Fruit fly (Drosophila melanogaster): ENCODE results near the gene capt.

The capt gene

dm6 chr2L:1169867-1170415 is 11.9 kb upstream of the capt start, which contains the start of the genes CG31922 and Plap (continued):
- TF ChIP-seq Meics (GFP tag; optimal IDR thresholded peaks at IDR 0.05) = peak; percentile 58
- TF ChIP-seq NC2α (GFP tag; optimal IDR thresholded peaks at IDR 0.05) = no peak
- TF ChIP-seq Dp (GFP tag; optimal IDR thresholded peaks at IDR 0.05) = peak; percentile 38
- TF ChIP-seq CG4360 (GFP tag; IDR thresholded peaks at IDR 0.05) = no peak
- no peak for TF ChIP-seq gsb-n (tag; optimal IDR thresholded peaks at IDR 0.05)
- peak in 1 of 3 experiments; percentile 67 for TF ChIP-seq lola (GFP tag; optimal IDR thresholded peaks at IDR 0.05)
- TF ChIP-seq CG12236 (GFP tag; optimal IDR thresholded peaks at IDR 0.05) = no peak
- TF ChIP-seq dimm (GFP tag; IDR thresholded peaks at IDR 0.05) = no peak
- no peak for TF ChIP-seq CG8765 (GFP tag; IDR thresholded peaks at IDR 0.05)
- TF ChIP-seq CG10209 (GFP tag; optimal IDR thresholded peaks at IDR 0.05) = peak; percentile 51
- TF ChIP-seq CG42726 (GFP tag; IDR thresholded peaks at IDR 0.05; ENCODE audit: partially characterized antibody) = no peak
- TF ChIP-seq hth (optimal IDR thresholded peaks at IDR 0.05) = no peak
- TF ChIP-seq ase (GFP tag; IDR thresholded peaks at IDR 0.05) = no peak
- TF ChIP-seq CG7786 (GFP tag; optimal IDR thresholded peaks at IDR 0.05) = peak; percentile 67
- TF ChIP-seq CG12104 (GFP tag; optimal IDR thresholded peaks at IDR 0.05) = peak; percentile 56
- TF ChIP-seq Eip74EF (GFP tag; optimal IDR thresholded peaks at IDR 0.05) = no peak
- TF ChIP-seq cato (GFP tag; optimal IDR thresholded peaks at IDR 0.05; ENCODE audit: borderline replicate concordance) = peak; percentile 52
- TF ChIP-seq H15 (GFP tag; IDR thresholded peaks at IDR 0.05) = no peak
- TF ChIP-seq ara (GFP tag; IDR thresholded peaks at IDR 0.05) = no peak
- TF ChIP-seq Adf1 (GFP tag; IDR thresholded peaks at IDR 0.05) = no peak
- TF ChIP-seq Lim3 (GFP tag; IDR thresholded peaks at IDR 0.05) = no peak
- peak; percentile 77 for TF ChIP-seq CG17361 (GFP tag; IDR thresholded peaks at IDR 0.05)
- peak; percentile 81 for TF ChIP-seq CG13624 (GFP tag; optimal IDR thresholded peaks at IDR 0.05)
- TF ChIP-seq CG12299 (tag; optimal IDR thresholded peaks at IDR 0.05) = peak; percentile 53
- peak; percentile 33; the same call in 1 of the 2 replicates for TF ChIP-seq CG31224 (GFP tag; IDR thresholded peaks at IDR 0.05)
- TF ChIP-seq CG9437 (GFP tag; optimal IDR thresholded peaks at IDR 0.05) = peak; percentile 55
- TF ChIP-seq zfh1 (GFP tag; IDR thresholded peaks at IDR 0.05) = no peak
- TF ChIP-seq CG33557 (GFP tag; optimal IDR thresholded peaks at IDR 0.05) = peak; percentile 61
- peak; percentile 38 for TF ChIP-seq CG10462 (GFP tag; optimal IDR thresholded peaks at IDR 0.05)
- no peak for TF ChIP-seq Rx (GFP tag; IDR thresholded peaks at IDR 0.05)
- TF ChIP-seq CG7745 (tag; optimal IDR thresholded peaks at IDR 0.05) = no peak
- no peak for TF ChIP-seq Trl (optimal IDR thresholded peaks at IDR 0.05)
- TF ChIP-seq Trl (GFP tag; optimal IDR thresholded peaks at IDR 0.05) = peak; percentile 45
- peak; percentile 7 for TF ChIP-seq repo (GFP tag; optimal IDR thresholded peaks at IDR 0.05)
- TF ChIP-seq tna (GFP tag; IDR thresholded peaks at IDR 0.05; ENCODE audit: partially characterized antibody) = peak; percentile 38; the same call in 1 of the 2 replicates
- TF ChIP-seq dati (GFP tag; IDR thresholded peaks at IDR 0.05) = no peak
- TF ChIP-seq HLHmδ (GFP tag; optimal IDR thresholded peaks at IDR 0.05) = no peak
- peak; percentile 75 for TF ChIP-seq NfI (GFP tag; optimal IDR thresholded peaks at IDR 0.05)
- peak; percentile 64 for TF ChIP-seq Bdp1 (GFP tag; optimal IDR thresholded peaks at IDR 0.05)
- TF ChIP-seq CG11560 (tag; IDR thresholded peaks at IDR 0.05) = 0 out of 3 replicates have a peak, but pooled peaks have one; percentile 55
- TF ChIP-seq CrebB (tag; optimal IDR thresholded peaks at IDR 0.05) = peak; percentile 32
- no peak for TF ChIP-seq C15 (GFP tag; IDR thresholded peaks at IDR 0.05)
- TF ChIP-seq E2f1 (GFP tag; IDR thresholded peaks at IDR 0.05) = no peak
- no peak for TF ChIP-seq Hey (tag; optimal IDR thresholded peaks at IDR 0.05)
- no peak for TF ChIP-seq Elba2 (GFP tag; optimal IDR thresholded peaks at IDR 0.05)
- TF ChIP-seq pzg (GFP tag; optimal IDR thresholded peaks at IDR 0.05) = peak; percentile 58
- no peak for TF ChIP-seq CG11696 (GFP tag; IDR thresholded peaks at IDR 0.05)
- 0 out of 2 replicates have a peak, but pooled peaks have one; percentile 26 for TF ChIP-seq Oaz (GFP tag; IDR thresholded peaks at IDR 0.05)
- peak; percentile 94 for TF ChIP-seq CG16813 (GFP tag; IDR thresholded peaks at IDR 0.05; ENCODE audit: partially characterized antibody)
- TF ChIP-seq ems (GFP tag; optimal IDR thresholded peaks at IDR 0.05) = peak; percentile 71
- TF ChIP-seq p53 (GFP tag; optimal IDR thresholded peaks at IDR 0.05) = no peak
